Fruit fly (Drosophila melanogaster): ENCODE measurements around the gene CG17292.

Gene CG17292

DNA sequence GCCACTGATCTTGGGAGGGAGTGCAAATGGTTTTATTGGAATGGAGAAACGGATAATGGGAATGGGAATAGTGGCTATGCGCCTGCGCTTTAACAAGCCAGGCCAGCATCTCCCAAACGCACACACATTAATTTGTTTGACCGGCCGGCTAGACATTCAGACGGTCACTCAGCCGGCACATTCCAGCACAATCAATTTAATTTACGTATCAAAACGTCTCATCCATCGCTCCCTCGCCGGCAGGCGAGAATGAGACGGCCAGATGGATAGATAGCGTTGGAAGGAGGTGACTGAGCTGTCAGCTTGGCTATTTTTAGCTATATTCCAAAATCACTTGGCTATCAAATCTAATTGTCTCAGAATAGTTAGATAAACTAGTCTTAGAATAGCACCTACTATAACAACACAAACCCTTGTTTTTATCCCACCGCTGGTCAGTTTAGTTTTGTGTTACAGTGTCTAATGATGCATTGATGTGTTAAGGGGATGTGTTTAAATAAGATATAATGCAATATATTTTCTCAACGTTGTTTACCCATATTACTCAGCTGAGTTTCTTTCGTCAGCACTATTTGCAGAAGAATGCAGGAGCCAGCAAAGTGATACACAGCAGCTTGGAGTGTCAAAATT is 53.3 kb downstream of the CG17292 start (continued):
- TF ChIP-seq crp (GFP tag; optimal IDR thresholded peaks at IDR 0.05) (no peak), dati (GFP tag; IDR thresholded peaks at IDR 0.05) (no peak), CG8924 (tag; optimal IDR thresholded peaks at IDR 0.05) (peak; percentile 15), NK7.1 (GFP tag; optimal IDR thresholded peaks at IDR 0.05) (no peak), CG17385 (GFP tag; optimal IDR thresholded peaks at IDR 0.05) (no peak), bab2 (GFP tag; optimal IDR thresholded peaks at IDR 0.05) (peak; percentile 9), dmrt11E (tag; optimal IDR thresholded peaks at IDR 0.05) (peak; percentile 31), CTCF (GFP tag; optimal IDR thresholded peaks at IDR 0.05) (no peak), Camta (GFP tag; optimal IDR thresholded peaks at IDR 0.05) (peak; percentile 28), Blimp-1 (GFP tag; optimal IDR thresholded peaks at IDR 0.05) (peak; percentile 23), wdn (GFP tag; IDR thresholded peaks at IDR 0.05) (0 out of 2 replicates have a peak, but pooled peaks have one; percentile 12), CG14860 (GFP tag; IDR thresholded peaks at IDR 0.05; ENCODE audit: partially characterized antibody) (no peak), CG8388 (GFP tag; optimal IDR thresholded peaks at IDR 0.05) (peak; percentile 3), gem (tag; optimal IDR thresholded peaks at IDR 0.05) (peak; percentile 36), cas (GFP tag; IDR thresholded peaks at IDR 0.05) (no peak), CG18764 (GFP tag; optimal IDR thresholded peaks at IDR 0.05) (no peak), kah (GFP tag; optimal IDR thresholded peaks at IDR 0.05) (no peak), CG17829 (tag; optimal IDR thresholded peaks at IDR 0.05) (no peak), Mrtf (GFP tag; IDR thresholded peaks at IDR 0.05) (no peak), grau (tag; optimal IDR thresholded peaks at IDR 0.05) (no peak), nerfin-1 (tag; optimal IDR thresholded peaks at IDR 0.05) (peak; percentile 24), eve (GFP tag; optimal IDR thresholded peaks at IDR 0.05) (peak in 1 of 2 experiments; percentile 67), slp2 (GFP tag; optimal IDR thresholded peaks at IDR 0.05) (no peak), Gsc (GFP tag; IDR thresholded peaks at IDR 0.05) (no peak), tap (tag; optimal IDR thresholded peaks at IDR 0.05) (peak; percentile 5), chif (GFP tag; optimal IDR thresholded peaks at IDR 0.05) (peak in 1 of 2 experiments; percentile 47), Aef1 (GFP tag; IDR thresholded peaks at IDR 0.05) (no peak), CG6254 (GFP tag; optimal IDR thresholded peaks at IDR 0.05) (no peak), Sox100B (GFP tag; optimal IDR thresholded peaks at IDR 0.05) (peak; percentile 21), CG18011 (GFP tag; optimal IDR thresholded peaks at IDR 0.05) (no peak), CG34224 (GFP tag; IDR thresholded peaks at IDR 0.05; ENCODE audit: partially characterized antibody) (no peak), CG13424 (tag; optimal IDR thresholded peaks at IDR 0.05) (peak; percentile 14), CG17359 (tag; optimal IDR thresholded peaks at IDR 0.05) (peak; percentile 14), knrl (GFP tag; IDR thresholded peaks at IDR 0.05; ENCODE audit: partially characterized antibody) (no peak), Kr (GFP tag; optimal IDR thresholded peaks at IDR 0.05) (peak; percentile 34), CG6689 (GFP tag; IDR thresholded peaks at IDR 0.05) (no peak), D (optimal IDR thresholded peaks at IDR 0.05) (peak; percentile 43), D (GFP tag; optimal IDR thresholded peaks at IDR 0.05) (no peak), Six4 (GFP tag; optimal IDR thresholded peaks at IDR 0.05) (no peak), Dip2 (GFP tag; IDR thresholded peaks at IDR 0.05) (no peak), CG10267 (tag; optimal IDR thresholded peaks at IDR 0.05) (no peak), fd102C (GFP tag; optimal IDR thresholded peaks at IDR 0.05) (no peak), zen (tag; optimal IDR thresholded peaks at IDR 0.05) (no peak), gfzf (GFP tag; optimal IDR thresholded peaks at IDR 0.05) (no peak), CG18262 (tag; optimal IDR thresholded peaks at IDR 0.05) (peak; percentile 42), hkb (optimal IDR thresholded peaks at IDR 0.05) (no peak), hkb (GFP tag; IDR thresholded peaks at IDR 0.05) (no peak), kni (GFP tag; optimal IDR thresholded peaks at IDR 0.05) (peak; percentile 63), CG31224 (GFP tag; IDR thresholded peaks at IDR 0.05) (no peak), chn (GFP tag; optimal IDR thresholded peaks at IDR 0.05) (no peak)
